Worm (Caenorhabditis elegans) whole organism, early embryonic: ENCODE measurements around the gene rsp-8.
"Not testable (repeated sequence)": the region's sequence is repeated elsewhere in the genome, so short reads cannot be mapped to it uniquely, and the experiment has no call there.

Experiments used
- B0310.2 ChIP-seq: sonication (generic microtip); optimal IDR thresholded peaks from 2 replicates; lab custom pipeline; 2016; ENCODE audit warnings: mild to moderate bottlenecking, missing genetic modification characterization, missing compliant biosample characterization
- F13C5.2 ChIP-seq: sonication (generic microtip); optimal IDR thresholded peaks from 2 replicates; lab custom pipeline; 2017; ENCODE audit warnings: mild to moderate bottlenecking, missing genetic modification characterization, inconsistent platforms, missing compliant biosample characterization
- aly-1 ChIP-seq: sonication (generic microtip); optimal IDR thresholded peaks from 2 replicates; lab custom pipeline; 2016; ENCODE audit warnings: missing genetic modification characterization, missing compliant biosample characterization
- ama-1 ChIP-seq: fragments of 150-350 bp; optimal IDR thresholded peaks from 2 replicates; lab custom pipeline; 2014
- ceh-13 ChIP-seq: fragments of 200-800 bp; sonication (Bioruptor generic); optimal IDR thresholded peaks from 2 replicates; lab custom pipeline; 2018; ENCODE audit warnings: mild to moderate bottlenecking, missing genetic modification characterization, missing compliant biosample characterization
- ceh-36 ChIP-seq: sonication (generic microtip); optimal IDR thresholded peaks from 2 replicates; lab custom pipeline; 2016; ENCODE audit warnings: missing genetic modification characterization, inconsistent platforms, missing compliant biosample characterization
- ets-7 ChIP-seq: sonication (generic microtip); optimal IDR thresholded peaks from 2 replicates; lab custom pipeline; 2016; ENCODE audit warnings: missing genotype, missing genetic modification characterization, missing compliant biosample characterization
- flt-1 ChIP-seq: fragments of 200-800 bp; sonication (Bioruptor generic); IDR thresholded peaks from 2 replicates; pipeline ENCODE4 v1.3.6; 2022; ENCODE audit warnings: missing genetic modification characterization, missing compliant biosample characterization
- hmbx-1 ChIP-seq: sonication (generic microtip); optimal IDR thresholded peaks from 2 replicates; lab custom pipeline; 2016; ENCODE audit warnings: mild to moderate bottlenecking, missing genetic modification characterization, missing compliant biosample characterization
- hmg-4 ChIP-seq: fragments of 200-800 bp; sonication (Bioruptor generic); optimal IDR thresholded peaks from 2 replicates; lab custom pipeline; 2018; ENCODE audit warnings: mild to moderate bottlenecking, missing genetic modification characterization, missing compliant biosample characterization
- hnd-1 ChIP-seq: sonication (generic microtip); optimal IDR thresholded peaks from 2 replicates; lab custom pipeline; 2016; ENCODE audit warnings: missing genetic modification characterization, missing compliant biosample characterization
- pes-1 ChIP-seq: fragments of 200-800 bp; sonication (Bioruptor generic); IDR thresholded peaks from 2 replicates; pipeline ENCODE4 v1.3.6; 2022; ENCODE audit warnings: missing genetic modification reagents, missing genetic modification characterization, missing compliant biosample characterization
- scrt-1 ChIP-seq: fragments of 200-800 bp; sonication (Bioruptor generic); IDR thresholded peaks from 2 replicates; pipeline ENCODE4 v1.3.6; 2022; ENCODE audit warnings: missing genetic modification characterization, missing compliant biosample characterization
- sea-1 ChIP-seq: fragments of 200-800 bp; sonication (Bioruptor generic); conservative IDR thresholded peaks from 2 replicates; pipeline ENCODE4 v1.3.6; 2022; ENCODE audit warnings: missing genetic modification characterization, missing compliant biosample characterization
- tbx-11 ChIP-seq: fragments of 200-800 bp; sonication (Bioruptor generic); IDR thresholded peaks from 2 replicates; pipeline ENCODE4 v1.3.6; 2022; ENCODE audit warnings: missing genetic modification characterization, missing compliant biosample characterization
- tbx-37 ChIP-seq: fragments of 200-800 bp; sonication (Bioruptor generic); conservative IDR thresholded peaks from 2 replicates; pipeline ENCODE4 v1.3.6; 2022; ENCODE audit warnings: missing genetic modification reagents, missing genetic modification characterization, missing compliant biosample characterization
- tra-4 ChIP-seq: sonication (generic microtip); optimal IDR thresholded peaks from 2 replicates; lab custom pipeline; 2017; ENCODE audit warnings: missing genetic modification characterization, missing compliant biosample characterization

Gene rsp-8

ce11 chrIII:11826118-11826517 is at the start of gene rsp-8:
Gene rsp-8 (plus strand): TSS chrIII:11826418.
- TF ChIP-seq hmg-4 (GFP tag; lab: Kevin White, UChicago) (no peak), flt-1 (GFP tag; lab: Robert Waterston, UW) (no peak), tra-4 (tag; lab: Kevin White, UChicago) (no peak), tbx-37 (no peak), ama-1 (lab: Kevin White, UChicago) (no peak), hmbx-1 (tag; lab: Kevin White, UChicago) (no peak), pes-1 (GFP tag; lab: Robert Waterston, UW) (no peak), scrt-1 (GFP tag; lab: Robert Waterston, UW) (no peak)

DNA sequence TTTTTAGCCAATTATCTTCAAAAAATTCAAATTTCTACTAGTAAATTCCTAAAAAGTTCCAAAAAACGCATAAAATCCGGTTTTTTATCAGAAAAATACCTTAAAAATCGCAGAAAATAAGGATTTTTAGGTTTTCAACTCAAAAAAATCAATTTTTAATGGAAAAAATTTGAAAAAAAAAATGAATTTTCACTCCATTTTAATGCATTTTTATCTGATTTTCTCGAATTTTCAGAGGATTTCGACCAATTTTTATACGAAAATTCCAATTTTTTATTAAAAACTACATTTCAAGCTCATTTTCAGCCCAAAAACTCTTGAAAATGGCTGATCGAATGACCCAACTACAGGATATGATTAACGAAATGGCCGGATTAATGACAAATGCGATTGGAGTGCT is 48.9 kb upstream of the rsp-8 start, which contains the start of gene mdt-21:
Gene mdt-21, plus strand, starts transcription at position 301 of the 400 bp plus-strand sequence.
- TF ChIP-seq scrt-1 (GFP tag; lab: Robert Waterston, UW) (no peak), aly-1 (tag; lab: Kevin White, UChicago) (no peak), tra-4 (tag; lab: Kevin White, UChicago) (no peak), ceh-13 (GFP tag; lab: Kevin White, UChicago) (no peak), ets-7 (no peak), tbx-37 (no peak), flt-1 (GFP tag; lab: Robert Waterston, UW) (no peak), ceh-36 (no peak), B0310.2 (tag; lab: Kevin White, UChicago) (no peak), pes-1 (GFP tag; lab: Robert Waterston, UW) (no peak), sea-1 (GFP tag; lab: Robert Waterston, UW) (no peak), hmg-4 (GFP tag; lab: Kevin White, UChicago) (no peak)

- TF ChIP-seq hmbx-1 (tag; lab: Kevin White, UChicago), result no peak
- no peak for TF ChIP-seq tbx-11
- TF ChIP-seq hmg-4 (GFP tag; lab: Kevin White, UChicago), result no peak
- no peak for TF ChIP-seq B0310.2 (tag; lab: Kevin White, UChicago)
- no peak for TF ChIP-seq scrt-1 (GFP tag; lab: Robert Waterston, UW)
- no peak for TF ChIP-seq sea-1 (GFP tag; lab: Robert Waterston, UW)
- TF ChIP-seq tbx-37, result no peak
- TF ChIP-seq ceh-13 (GFP tag; lab: Kevin White, UChicago), result no peak
These were observed 46.0 kb upstream of the rsp-8 start, which contains the start of gene C24H11.5 for ce11 chrIII:11780183-11780664. Gene C24H11.5 (plus strand): TSS chrIII:11780233.

DNA sequence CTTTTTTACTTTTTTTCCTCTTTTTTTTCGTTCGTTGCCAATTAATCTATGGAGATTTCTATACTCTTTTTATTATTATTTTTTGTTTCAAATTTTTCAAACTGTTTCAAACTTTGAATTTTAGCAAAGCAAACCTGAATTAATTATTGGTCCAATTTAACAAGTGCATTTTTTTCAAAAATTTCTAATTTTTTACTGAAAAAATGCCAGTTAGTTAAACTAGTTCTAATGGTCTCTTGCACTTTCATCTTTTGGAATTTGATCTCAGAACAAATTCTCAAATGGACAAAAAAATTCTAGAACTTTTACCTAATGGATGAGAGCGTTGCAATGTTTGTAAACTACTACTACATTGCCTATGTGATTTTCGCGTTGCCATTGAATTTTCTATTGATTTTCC is 44.4 kb upstream of the rsp-8 start, which contains the start of gene srd-74:
Gene srd-74, plus strand, starts transcription at position 301 of the 400 bp plus-strand sequence.
- TF ChIP-seq flt-1 (GFP tag; lab: Robert Waterston, UW), result no peak
- no peak for TF ChIP-seq ceh-36
- no peak for TF ChIP-seq hnd-1 (tag; lab: Kevin White, UChicago)
- TF ChIP-seq hmg-4 (GFP tag; lab: Kevin White, UChicago), result no peak
- no peak for TF ChIP-seq aly-1 (tag; lab: Kevin White, UChicago)
- no peak for TF ChIP-seq tbx-37
- TF ChIP-seq ama-1 (lab: Kevin White, UChicago), result no peak
- no peak for TF ChIP-seq B0310.2 (tag; lab: Kevin White, UChicago)
- no peak for TF ChIP-seq F13C5.2 (tag; lab: Kevin White, UChicago)
- TF ChIP-seq pes-1 (GFP tag; lab: Robert Waterston, UW), result no peak
- TF ChIP-seq hmbx-1 (tag; lab: Kevin White, UChicago), result no peak
- TF ChIP-seq ets-7, result no peak
- no peak for TF ChIP-seq sea-1 (GFP tag; lab: Robert Waterston, UW)
- no peak for TF ChIP-seq scrt-1 (GFP tag; lab: Robert Waterston, UW)
- TF ChIP-seq tra-4 (tag; lab: Kevin White, UChicago), result no peak
- no peak for TF ChIP-seq tbx-11
- TF ChIP-seq ceh-13 (GFP tag; lab: Kevin White, UChicago), result no peak

ce11 chrIII:11785961-11786360 is 40.3 kb upstream of the rsp-8 start, which contains the start of gene tbx-38:
Gene tbx-38 (minus strand): TSS chrIII:11786061.
- peak; percentile 30 for TF ChIP-seq ets-7
- no peak for TF ChIP-seq hnd-1 (tag; lab: Kevin White, UChicago)

DNA sequence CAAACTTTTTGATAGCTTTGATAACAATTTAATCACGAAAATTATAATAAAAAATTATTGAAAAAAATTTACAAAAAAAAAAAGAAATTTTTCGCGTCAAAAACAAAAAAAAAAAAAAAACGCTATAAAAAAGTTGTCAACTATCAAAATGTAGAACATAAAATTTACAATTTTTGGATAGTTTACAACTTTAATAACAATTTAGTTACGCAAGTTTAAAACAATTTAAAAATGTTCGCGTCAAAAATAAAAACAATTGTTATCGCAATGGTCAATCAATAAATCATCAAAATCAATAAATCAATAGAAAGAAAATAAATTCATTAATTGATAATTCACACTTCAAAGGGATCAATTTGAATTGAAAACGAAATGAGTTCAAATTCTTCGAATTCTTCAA is 38.8 kb upstream of the rsp-8 start, which contains the start of gene C24H11.1:
Gene C24H11.1, plus strand, starts transcription at position 301 of the 400 bp plus-strand sequence.
- not testable (repeated sequence) for TF ChIP-seq hmbx-1 (tag; lab: Kevin White, UChicago); sea-1 (GFP tag; lab: Robert Waterston, UW); scrt-1 (GFP tag; lab: Robert Waterston, UW)

- TF ChIP-seq ceh-13 (GFP tag; lab: Kevin White, UChicago) (no peak), hmg-4 (GFP tag; lab: Kevin White, UChicago) (no peak), hmbx-1 (tag; lab: Kevin White, UChicago) (no peak), flt-1 (GFP tag; lab: Robert Waterston, UW) (no peak), B0310.2 (tag; lab: Kevin White, UChicago) (no peak), hnd-1 (tag; lab: Kevin White, UChicago) (no peak)
These were observed 36.7 kb upstream of the rsp-8 start for ce11 chrIII:11789480-11789879.
